Fruit fly (Drosophila melanogaster) whole organism, embryonic: ENCODE data around the gene trx.

ENCODE experiments used
- CG15601 ChIP-seq: fragments of 200-800 bp; sonication (Bioruptor generic); optimal IDR thresholded peaks from 3 replicates; lab custom pipeline; 2019; ENCODE audit warnings: missing biosample characterization, mild to moderate bottlenecking, missing genetic modification characterization, moderate library complexity
- CG16815 ChIP-seq: fragments of 200-800 bp; sonication (Bioruptor generic); optimal IDR thresholded peaks from 3 replicates; lab custom pipeline; 2017; ENCODE audit warnings: missing biosample characterization, mild to moderate bottlenecking, missing genetic modification characterization
- CG18599 ChIP-seq: fragments of 200-800 bp; sonication (Bioruptor generic); optimal IDR thresholded peaks from 3 replicates; lab custom pipeline; 2017; ENCODE audit warnings: missing biosample characterization, missing genetic modification characterization, mild to moderate bottlenecking, moderate library complexity, missing genetic modification reagents
- Deaf1 ChIP-seq: fragments of 200-800 bp; optimal IDR thresholded peaks from 3 replicates; lab custom pipeline; 2019; ENCODE audit warnings: missing biosample characterization, mild to moderate bottlenecking, missing genetic modification characterization, moderate library complexity
- Lpt ChIP-seq: fragments of >200 bp; optimal IDR thresholded peaks from 2 replicates; lab custom pipeline; 2018; ENCODE audit warnings: missing biosample characterization, missing genetic modification characterization
- Sox100B ChIP-seq: fragments of 200-800 bp; sonication (Bioruptor generic); optimal IDR thresholded peaks from 3 replicates; lab custom pipeline; 2018; ENCODE audit warnings: missing biosample characterization, mild to moderate bottlenecking, missing genetic modification characterization
- bcd ChIP-seq: fragments of 200-800 bp; sonication (Bioruptor generic); optimal IDR thresholded peaks from 2 replicates; lab custom pipeline; 2017; ENCODE audit warnings: missing biosample characterization, mild to moderate bottlenecking, missing genetic modification characterization
- crp ChIP-seq, 2 experiments: fragments of 200-800 bp; sonication (Bioruptor generic); optimal IDR thresholded peaks; 2 replicates in 1 of 2; 3 replicates in 1 of 2; lab custom pipeline; 2017; ENCODE audit warnings: missing biosample characterization in 2 of 2, missing genetic modification characterization in 2 of 2, mild to moderate bottlenecking in 1 of 2, moderate library complexity in 1 of 2
- dmrt99B ChIP-seq: fragments of 200-800 bp; sonication (Bioruptor generic); optimal IDR thresholded peaks from 2 replicates; lab custom pipeline; 2018; ENCODE audit warnings: missing biosample characterization, mild to moderate bottlenecking, missing genetic modification characterization, moderate library complexity
- gt ChIP-seq: fragments of 200-800 bp; sonication (Bioruptor generic); IDR thresholded peaks from 2 replicates; pipeline ENCODE4 v1.3.6; 2022; ENCODE audit warnings: missing biosample characterization, missing genetic modification characterization
- sc ChIP-seq, 3 experiments: fragments of >200 bp in 2 of 3; fragments of 200-800 bp in 1 of 3; sonication (Bioruptor generic) in 1 of 3; optimal IDR thresholded peaks; 2 replicates in 2 of 3; 3 replicates in 1 of 3; lab custom pipeline; 2017; ENCODE audit warnings: mild to moderate bottlenecking in 1 of 3, missing biosample characterization in 1 of 3, missing genetic modification characterization in 1 of 3, missing genetic modification reagents in 1 of 3
- twi ChIP-seq: fragments of 200-800 bp; optimal IDR thresholded peaks from 2 replicates; lab custom pipeline; 2019; ENCODE audit warnings: missing biosample characterization, mild to moderate bottlenecking, missing genetic modification characterization, moderate library complexity
- vfl ChIP-seq: fragments of 200-800 bp; sonication (Bioruptor generic); optimal IDR thresholded peaks from 2 replicates; lab custom pipeline; 2016; ENCODE audit warnings: missing biosample characterization, missing genetic modification characterization
- zen ChIP-seq: fragments of 200-800 bp; sonication (Bioruptor generic); optimal IDR thresholded peaks from 3 replicates; lab custom pipeline; 2018; ENCODE audit warnings: missing biosample characterization, mild to moderate bottlenecking, missing genetic modification characterization, moderate library complexity

DNA sequence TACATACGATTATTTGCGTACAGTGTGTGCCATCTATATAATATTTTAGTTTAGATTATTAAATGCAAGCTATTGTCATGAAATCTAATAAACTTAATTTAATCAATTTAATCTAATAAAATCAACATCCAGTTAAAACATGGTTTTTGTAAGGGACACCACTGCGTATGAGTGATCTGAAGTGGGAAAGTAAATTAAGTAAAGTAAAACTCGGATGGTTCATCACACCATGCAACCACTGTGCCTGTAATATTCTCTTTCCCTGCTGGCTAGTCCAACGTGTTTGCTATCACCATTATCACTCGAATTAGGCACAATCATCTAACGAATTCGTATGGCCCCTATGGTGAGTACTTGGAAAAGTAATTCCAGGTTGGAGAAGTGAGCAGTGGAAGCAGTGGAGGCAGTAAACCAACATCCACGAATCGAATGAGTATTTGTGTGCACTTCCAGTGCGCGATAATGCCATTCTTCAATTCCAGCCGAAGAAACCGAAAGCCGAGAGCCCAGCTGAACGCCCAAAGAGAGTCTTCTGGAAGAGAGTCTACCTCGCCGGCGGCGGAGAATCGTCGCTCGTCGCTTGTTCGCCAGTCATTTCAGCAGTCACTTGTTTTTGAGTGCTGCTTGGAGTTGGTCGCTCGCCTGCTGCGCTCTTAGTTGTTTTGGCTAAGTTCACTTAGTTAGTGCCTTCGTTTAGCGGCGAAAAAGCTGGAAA, 2.1 kb upstream of the trx start, which contains the start of gene red:
- TF ChIP-seq CG18599 (GFP tag; lab: Kevin White, UChicago) (peak; percentile 90), Deaf1 (tag; lab: Kevin White, UChicago) (peak; percentile 86), bcd (peak; percentile 78), Lpt (GFP tag; lab: Kevin White, UChicago) (no peak), zen (tag; lab: Kevin White, UChicago) (no peak), CG15601 (tag; lab: Kevin White, UChicago) (peak; percentile 45), crp (GFP tag; optimal IDR thresholded peaks at IDR 0.05; lab: Kevin White, UChicago) (peak in 1 of 2 experiments; percentile 19), CG16815 (peak; percentile 17), twi (no peak), vfl (GFP tag; lab: Kevin White, UChicago) (no peak), Sox100B (GFP tag; lab: Kevin White, UChicago) (peak; percentile 60), gt (no peak), sc (optimal IDR thresholded peaks at IDR 0.05; lab: Kevin White, UChicago) (no peak), sc (GFP tag; optimal IDR thresholded peaks at IDR 0.05; lab: Kevin White, UChicago) (no peak), dmrt99B (tag; lab: Kevin White, UChicago) (peak; percentile 81)
